Fruit fly (Drosophila melanogaster) whole organism, embryonic: ENCODE data around the gene pont.
A peak's percentile ranks its signal among the peaks of the same experiment; 100 is the strongest.

Experiments
- B-H1 ChIP-seq: fragments of 200-800 bp; sonication (Bioruptor generic); IDR thresholded peaks from 3 replicates; pipeline ENCODE4 v1.3.6; 2022; ENCODE audit warnings: missing biosample characterization, missing genetic modification characterization
- CG10654 ChIP-seq: fragments of 200-800 bp; sonication (Bioruptor generic); optimal IDR thresholded peaks from 2 replicates; lab custom pipeline; 2016; ENCODE audit warnings: missing biosample characterization, missing genetic modification characterization
- CG11398 ChIP-seq: fragments of 200-800 bp; sonication (Bioruptor generic); optimal IDR thresholded peaks from 2 replicates; lab custom pipeline; 2016; ENCODE audit warnings: missing biosample characterization, missing genetic modification characterization
- CG13296 ChIP-seq: fragments of 200-800 bp; sonication (Bioruptor generic); optimal IDR thresholded peaks from 3 replicates; lab custom pipeline; 2018; ENCODE audit warnings: missing biosample characterization, mild to moderate bottlenecking, missing genetic modification characterization
- CG13424 ChIP-seq: fragments of 200-800 bp; sonication (Bioruptor generic); optimal IDR thresholded peaks from 2 replicates; lab custom pipeline; 2019; ENCODE audit warnings: missing biosample characterization, mild to moderate bottlenecking, missing genetic modification characterization, moderate library complexity
- CG13775 ChIP-seq: fragments of 200-800 bp; sonication (Bioruptor generic); optimal IDR thresholded peaks from 3 replicates; lab custom pipeline; 2017; ENCODE audit warnings: missing biosample characterization, mild to moderate bottlenecking, missing genetic modification characterization
- CG14014 ChIP-seq: fragments of 200-800 bp; sonication (Bioruptor generic); IDR thresholded peaks from 2 replicates; pipeline ENCODE4 v1.3.6; 2022; ENCODE audit warnings: missing biosample characterization, missing genetic modification characterization
- CG14965 ChIP-seq: fragments of 200-800 bp; sonication (Bioruptor generic); optimal IDR thresholded peaks from 2 replicates; lab custom pipeline; 2016; ENCODE audit warnings: missing biosample characterization, missing genetic modification characterization, borderline replicate concordance
- CG15696 ChIP-seq: fragments of 200-800 bp; sonication (Bioruptor generic); optimal IDR thresholded peaks from 2 replicates; lab custom pipeline; 2019; ENCODE audit warnings: missing biosample characterization, mild to moderate bottlenecking, missing genetic modification characterization, moderate library complexity
- CG17568 ChIP-seq: fragments of 200-800 bp; sonication (Bioruptor generic); optimal IDR thresholded peaks from 2 replicates; lab custom pipeline; 2018; ENCODE audit warnings: missing biosample characterization, mild to moderate bottlenecking, missing genetic modification characterization, moderate library complexity
- CG17612 ChIP-seq: fragments of 200-800 bp; sonication (Bioruptor generic); IDR thresholded peaks from 2 replicates; pipeline ENCODE4 v1.3.6; 2022; ENCODE audit warnings: missing biosample characterization, missing genetic modification characterization
- CG18764 ChIP-seq: fragments of 200-800 bp; sonication (Bioruptor generic); optimal IDR thresholded peaks from 3 replicates; lab custom pipeline; 2016; ENCODE audit warnings: missing biosample characterization, missing genetic modification characterization
- CG2199 ChIP-seq: fragments of 200-800 bp; sonication (Bioruptor generic); IDR thresholded peaks from 3 replicates; pipeline ENCODE4 v1.3.6; 2022; ENCODE audit warnings: missing biosample characterization, missing genetic modification characterization
- CG2202 ChIP-seq: fragments of 200-800 bp; sonication (Bioruptor generic); optimal IDR thresholded peaks from 2 replicates; lab custom pipeline; 2018; ENCODE audit warnings: missing biosample characterization, mild to moderate bottlenecking, missing genetic modification characterization
- CG2875 ChIP-seq: fragments of 200-800 bp; sonication (Bioruptor generic); optimal IDR thresholded peaks from 2 replicates; lab custom pipeline; 2017; ENCODE audit warnings: missing biosample characterization, mild to moderate bottlenecking, missing genetic modification characterization, missing genetic modification reagents
- CG3163 ChIP-seq: fragments of 200-800 bp; sonication (Bioruptor generic); optimal IDR thresholded peaks from 3 replicates; lab custom pipeline; 2016; ENCODE audit warnings: missing biosample characterization, missing genetic modification characterization
- CG34376 ChIP-seq: fragments of 200-800 bp; sonication (Bioruptor generic); optimal IDR thresholded peaks from 2 replicates; lab custom pipeline; 2018; ENCODE audit warnings: missing biosample characterization, mild to moderate bottlenecking, missing genetic modification characterization
- CG6254 ChIP-seq: fragments of 200-800 bp; sonication (Bioruptor generic); optimal IDR thresholded peaks from 3 replicates; lab custom pipeline; 2017; ENCODE audit warnings: mild to moderate bottlenecking, missing biosample characterization, missing genetic modification reagents, missing genetic modification characterization
- CG6654 ChIP-seq: fragments of 200-800 bp; sonication (Bioruptor generic); optimal IDR thresholded peaks from 2 replicates; lab custom pipeline; 2017; ENCODE audit warnings: missing biosample characterization, mild to moderate bottlenecking, missing genetic modification characterization
- CG6791 ChIP-seq: fragments of 200-800 bp; sonication (Bioruptor generic); IDR thresholded peaks from 3 replicates; pipeline ENCODE4 v1.3.6; 2022; ENCODE audit warnings: missing biosample characterization, missing genetic modification characterization; ENCODE audit not compliant: partially characterized antibody
- CG7271 ChIP-seq: fragments of 200-800 bp; sonication (Bioruptor generic); optimal IDR thresholded peaks from 2 replicates; lab custom pipeline; 2018; ENCODE audit warnings: missing biosample characterization, mild to moderate bottlenecking, missing genetic modification characterization, moderate library complexity
- CG7928 ChIP-seq: fragments of 200-800 bp; sonication (Bioruptor generic); optimal IDR thresholded peaks from 2 replicates; lab custom pipeline; 2017; ENCODE audit warnings: missing biosample characterization, mild to moderate bottlenecking, missing genetic modification characterization
- CG7963 ChIP-seq: fragments of 200-800 bp; sonication (Bioruptor generic); IDR thresholded peaks from 3 replicates; pipeline ENCODE4 v1.3.6; 2022; ENCODE audit warnings: missing biosample characterization, missing genetic modification characterization; ENCODE audit not compliant: partially characterized antibody
- CG8924 ChIP-seq: fragments of 200-800 bp; optimal IDR thresholded peaks from 3 replicates; lab custom pipeline; 2019; ENCODE audit warnings: missing biosample characterization, mild to moderate bottlenecking, missing genetic modification characterization, moderate library complexity
- CG9876 ChIP-seq: fragments of 200-800 bp; sonication (Bioruptor generic); optimal IDR thresholded peaks from 2 replicates; lab custom pipeline; 2016; ENCODE audit warnings: missing biosample characterization, missing genetic modification characterization
- D ChIP-seq, 2 experiments: fragments of 200-800 bp in 1 of 2; fragments of >200 bp in 1 of 2; sonication (Bioruptor generic) in 1 of 2; optimal IDR thresholded peaks; 2 replicates in 1 of 2; 3 replicates in 1 of 2; lab custom pipeline; 2017; ENCODE audit warnings: mild to moderate bottlenecking in 1 of 2, missing biosample characterization in 1 of 2, missing genetic modification characterization in 1 of 2, missing genetic modification reagents in 1 of 2
- D19A ChIP-seq: fragments of 200-800 bp; optimal IDR thresholded peaks from 3 replicates; lab custom pipeline; 2019; ENCODE audit warnings: missing biosample characterization, mild to moderate bottlenecking, missing genetic modification characterization, moderate library complexity
- D19B ChIP-seq: fragments of 200-800 bp; sonication (Bioruptor generic); optimal IDR thresholded peaks from 2 replicates; lab custom pipeline; 2017; ENCODE audit warnings: missing biosample characterization, mild to moderate bottlenecking, missing genetic modification characterization
- Dfd ChIP-seq, 2 experiments: fragments of >200 bp; optimal IDR thresholded peaks; 2 replicates each; lab custom pipeline; 2017; ENCODE audit warnings: missing biosample characterization in 2 of 2, missing genetic modification characterization in 2 of 2
- Dip2 ChIP-seq: fragments of 200-800 bp; sonication (Bioruptor generic); IDR thresholded peaks from 2 replicates; pipeline ENCODE4 v1.3.6; 2022; ENCODE audit warnings: missing biosample characterization, missing genetic modification characterization
- Med ChIP-seq: fragments of 200-800 bp; sonication (Bioruptor generic); peaks from one replicate; lab custom pipeline; 2016; ENCODE audit warnings: missing biosample characterization, missing genetic modification characterization, mild to moderate bottlenecking, inconsistent platforms, moderate library complexity
- Ssrp ChIP-seq: fragments of 200-800 bp; sonication (Bioruptor generic); optimal IDR thresholded peaks from 2 replicates; lab custom pipeline; 2018; ENCODE audit warnings: missing biosample characterization, mild to moderate bottlenecking, missing genetic modification characterization, moderate library complexity
- az2 ChIP-seq: fragments of 200-800 bp; sonication (Bioruptor generic); optimal IDR thresholded peaks from 3 replicates; lab custom pipeline; 2016; ENCODE audit warnings: missing biosample characterization, missing genetic modification characterization
- corto ChIP-seq: fragments of 200-800 bp; sonication (Bioruptor generic); optimal IDR thresholded peaks from 2 replicates; lab custom pipeline; 2016; ENCODE audit warnings: missing biosample characterization, mild to moderate bottlenecking, missing genetic modification characterization, moderate library complexity
- da ChIP-seq: fragments of 200-800 bp; sonication (Bioruptor generic); optimal IDR thresholded peaks from 2 replicates; lab custom pipeline; 2016; ENCODE audit warnings: missing biosample characterization, missing genetic modification characterization
- dysf ChIP-seq: fragments of 200-800 bp; sonication (Bioruptor generic); IDR thresholded peaks from 3 replicates; pipeline ENCODE4 v1.3.6; 2022; ENCODE audit warnings: missing biosample characterization, missing genetic modification characterization
- fd3F ChIP-seq: fragments of 200-800 bp; sonication (Bioruptor generic); optimal IDR thresholded peaks from 2 replicates; lab custom pipeline; 2018; ENCODE audit warnings: missing biosample characterization, mild to moderate bottlenecking, missing genetic modification characterization, moderate library complexity
- insv ChIP-seq, 2 experiments: fragments of 200-800 bp; sonication (Bioruptor generic); optimal IDR thresholded peaks; 3 replicates each; lab custom pipeline; 2016 to 2018; ENCODE audit warnings: missing biosample characterization in 2 of 2, missing genetic modification characterization in 2 of 2
- jumu ChIP-seq: fragments of 200-800 bp; sonication (Bioruptor generic); optimal IDR thresholded peaks from 3 replicates; lab custom pipeline; 2016; ENCODE audit warnings: missing biosample characterization, missing genetic modification characterization
- kah ChIP-seq: fragments of 200-800 bp; sonication (Bioruptor generic); optimal IDR thresholded peaks from 2 replicates; lab custom pipeline; 2018; ENCODE audit warnings: missing biosample characterization, mild to moderate bottlenecking, missing genetic modification characterization
- lilli ChIP-seq: fragments of 200-800 bp; sonication (Bioruptor generic); optimal IDR thresholded peaks from 3 replicates; lab custom pipeline; 2016; ENCODE audit warnings: missing biosample characterization, missing genetic modification characterization
- org-1 ChIP-seq: fragments of 200-800 bp; sonication (Bioruptor generic); optimal IDR thresholded peaks from 2 replicates; lab custom pipeline; 2017; ENCODE audit warnings: missing biosample characterization, missing genetic modification characterization
- ro ChIP-seq: fragments of 200-800 bp; sonication (Bioruptor generic); IDR thresholded peaks from 2 replicates; pipeline ENCODE4 v1.3.6; 2022; ENCODE audit warnings: missing biosample characterization, missing genetic modification characterization
- sens ChIP-seq: fragments of 200-800 bp; sonication (Bioruptor generic); peaks from one replicate; lab custom pipeline; 2016; ENCODE audit warnings: missing biosample characterization, missing genetic modification characterization
- sens-2 ChIP-seq: fragments of 200-800 bp; sonication (Bioruptor generic); IDR thresholded peaks from 2 replicates; pipeline ENCODE4 v1.3.6; 2022; ENCODE audit warnings: missing biosample characterization, missing genetic modification characterization
- sna ChIP-seq: fragments of 200-800 bp; sonication (Bioruptor generic); IDR thresholded peaks from 2 replicates; pipeline ENCODE4 v1.3.6; 2022; ENCODE audit warnings: missing biosample characterization, missing genetic modification characterization; ENCODE audit not compliant: partially characterized antibody
- so ChIP-seq: fragments of 200-800 bp; sonication (Bioruptor generic); IDR thresholded peaks from 3 replicates; pipeline ENCODE4 v1.3.6; 2022; ENCODE audit warnings: missing biosample characterization, missing genetic modification characterization
- twi ChIP-seq: fragments of 200-800 bp; optimal IDR thresholded peaks from 2 replicates; lab custom pipeline; 2019; ENCODE audit warnings: missing biosample characterization, mild to moderate bottlenecking, missing genetic modification characterization, moderate library complexity
- unc-4 ChIP-seq: fragments of 200-800 bp; sonication (Bioruptor generic); IDR thresholded peaks from 2 replicates; pipeline ENCODE4 v1.3.6; 2022; ENCODE audit warnings: missing biosample characterization, missing genetic modification characterization; ENCODE audit not compliant: partially characterized antibody
- vfl ChIP-seq: fragments of 200-800 bp; sonication (Bioruptor generic); optimal IDR thresholded peaks from 2 replicates; lab custom pipeline; 2016; ENCODE audit warnings: missing biosample characterization, missing genetic modification characterization

pont gene

DNA sequence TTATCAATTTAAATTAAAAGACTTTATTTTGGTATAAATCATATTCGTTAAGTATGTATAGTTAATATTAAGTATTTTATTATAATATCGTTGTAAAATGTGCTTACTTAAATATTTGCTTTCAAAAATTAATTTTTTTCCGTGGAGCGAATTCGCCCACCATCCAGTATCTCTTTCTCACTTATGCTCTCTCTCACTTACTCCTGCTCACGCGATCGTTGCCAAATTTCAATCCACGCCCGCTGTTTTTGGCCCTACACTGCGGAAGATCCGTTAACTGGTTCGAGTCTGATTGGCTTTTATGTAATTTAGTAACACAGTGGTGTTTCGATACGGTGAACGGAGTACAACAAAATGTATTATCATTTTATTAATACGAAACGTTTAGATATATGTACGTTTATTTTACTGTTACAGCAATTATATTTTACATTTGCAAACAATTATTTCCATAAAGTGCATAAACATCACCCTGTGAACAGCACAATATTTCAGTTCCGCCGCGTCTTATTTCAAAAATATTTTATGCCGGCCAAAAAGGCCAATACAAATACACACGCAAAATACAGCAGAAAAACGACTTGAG, 3.7 kb downstream of the pont start (continued):
- TF ChIP-seq CG10654 (no peak), CG18764 (GFP tag; lab: Kevin White, UChicago) (no peak), CG6791 (no peak), vfl (no peak), D19B (GFP tag; lab: Kevin White, UChicago) (peak; percentile 27), sna (GFP tag; lab: Robert Waterston, UW) (no peak), Ssrp (tag; lab: Kevin White, UChicago) (peak; percentile 12), jumu (GFP tag; lab: Kevin White, UChicago) (peak; percentile 33), az2 (GFP tag; lab: Kevin White, UChicago) (peak; percentile 45), CG2199 (GFP tag; lab: Robert Waterston, UW) (no peak), D19A (tag; lab: Kevin White, UChicago) (no peak), B-H1 (GFP tag; lab: Robert Waterston, UW) (no peak; the same call in 1 of the 3 replicates), CG2875 (GFP tag; lab: Kevin White, UChicago) (no peak), fd3F (peak; percentile 56), insv (GFP tag; optimal IDR thresholded peaks at IDR 0.05; lab: Kevin White, UChicago) (no peak), dysf (GFP tag; lab: Robert Waterston, UW) (peak; percentile 76), CG13424 (tag; lab: Kevin White, UChicago) (peak; percentile 34), D (optimal IDR thresholded peaks at IDR 0.05; lab: Kevin White, UChicago) (no peak), D (GFP tag; optimal IDR thresholded peaks at IDR 0.05; lab: Kevin White, UChicago) (no peak), CG17568 (GFP tag; lab: Kevin White, UChicago) (no peak), ro (GFP tag; lab: Robert Waterston, UW) (no peak), CG6254 (GFP tag; lab: Kevin White, UChicago) (no peak), CG8924 (tag; lab: Kevin White, UChicago) (peak; percentile 44), CG6654 (GFP tag; lab: Kevin White, UChicago) (no peak), sens (GFP tag; lab: Kevin White, UChicago) (peak; percentile 82), kah (GFP tag; lab: Kevin White, UChicago) (no peak), CG7271 (no peak), CG14014 (GFP tag; lab: Robert Waterston, UW) (peak; percentile 50), CG14965 (GFP tag; lab: Kevin White, UChicago) (no peak), lilli (GFP tag; lab: Kevin White, UChicago) (peak; percentile 64), corto (GFP tag; lab: Kevin White, UChicago) (no peak), CG11398 (GFP tag; lab: Kevin White, UChicago) (no peak), org-1 (GFP tag; lab: Kevin White, UChicago) (no peak), CG13296 (peak; percentile 62), CG3163 (GFP tag; lab: Kevin White, UChicago) (no peak), CG13775 (GFP tag; lab: Kevin White, UChicago) (peak; percentile 67), CG15696 (tag; lab: Kevin White, UChicago) (no peak), CG7963 (GFP tag; lab: Robert Waterston, UW) (no peak), CG9876 (GFP tag; lab: Kevin White, UChicago) (no peak), CG7928 (GFP tag; lab: Kevin White, UChicago) (no peak), CG2202 (tag; lab: Kevin White, UChicago) (no peak), CG34376 (GFP tag; lab: Kevin White, UChicago) (no peak), Dip2 (GFP tag; lab: Robert Waterston, UW) (no peak), Dfd (GFP tag; optimal IDR thresholded peaks at IDR 0.05; lab: Kevin White, UChicago) (no peak), CG17612 (GFP tag; lab: Robert Waterston, UW) (no peak; the same call in 1 of the 2 replicates), so (GFP tag; lab: Robert Waterston, UW) (no peak), Med (GFP tag; lab: Kevin White, UChicago) (peak; percentile 93), twi (tag; lab: Kevin White, UChicago) (no peak), sens-2 (no peak), unc-4 (GFP tag; lab: Robert Waterston, UW) (no peak), da (no peak)
